Worm (Caenorhabditis elegans) whole organism, L1 larva: ENCODE measurements around the gene hpo-10.

Experiments
- C34B4.2 ChIP-seq: sonication (generic microtip); optimal IDR thresholded peaks from 2 replicates; lab custom pipeline; 2017; ENCODE audit warnings: mild to moderate bottlenecking, missing genetic modification characterization, missing compliant biosample characterization
- F16B12.6 ChIP-seq: fragments of 150-350 bp; optimal IDR thresholded peaks from 2 replicates; lab custom pipeline; 2014; ENCODE audit warnings: missing biosample characterization, missing genetic modification characterization
- aha-1 ChIP-seq: fragments of 150-350 bp; optimal IDR thresholded peaks from 2 replicates; lab custom pipeline; 2014; ENCODE audit warnings: missing biosample characterization, missing genetic modification characterization
- alr-1 ChIP-seq: fragments of 200-800 bp; sonication (Bioruptor generic); optimal IDR thresholded peaks from 2 replicates; lab custom pipeline; 2018; ENCODE audit warnings: borderline replicate concordance, mild to moderate bottlenecking, missing genetic modification characterization, missing compliant biosample characterization
- blmp-1 ChIP-seq: fragments of 150-350 bp; optimal IDR thresholded peaks from 2 replicates; lab custom pipeline; 2014; ENCODE audit warnings: missing biosample characterization, missing genetic modification characterization
- ceh-63 ChIP-seq: fragments of 200-800 bp; sonication (Bioruptor generic); optimal IDR thresholded peaks from 2 replicates; lab custom pipeline; 2018; ENCODE audit warnings: mild to moderate bottlenecking, missing genetic modification characterization, missing compliant biosample characterization
- ceh-88 ChIP-seq: fragments of 200-800 bp; sonication (Bioruptor generic); IDR thresholded peaks from 2 replicates; pipeline ENCODE4 v1.3.6; 2022; ENCODE audit warnings: missing genetic modification characterization, missing compliant biosample characterization
- ces-1 ChIP-seq: fragments of 150-350 bp; optimal IDR thresholded peaks from 2 replicates; lab custom pipeline; 2014; ENCODE audit warnings: missing biosample characterization, missing genetic modification reagents, missing genetic modification characterization
- dsc-1 ChIP-seq: sonication (generic microtip); optimal IDR thresholded peaks from 2 replicates; lab custom pipeline; 2016; ENCODE audit warnings: mild to moderate bottlenecking, missing genetic modification characterization, missing compliant biosample characterization
- efl-1 ChIP-seq, 4 experiments: fragments of 150-350 bp; optimal IDR thresholded peaks in 3 of 4; peaks in 1 of 4; 1 replicate in 1 of 4; 2 replicates in 3 of 4; lab custom pipeline; 2014; ENCODE audit warnings: missing biosample characterization in 2 of 4, missing genetic modification characterization in 2 of 4, missing genetic modification reagents in 2 of 4
- egl-27 ChIP-seq, 2 experiments: fragments of 150-350 bp in 1 of 2; sonication (generic microtip); optimal IDR thresholded peaks; 3 replicates each; lab custom pipeline; 2017 to 2018; ENCODE audit warnings: missing biosample characterization in 2 of 2, missing genetic modification characterization in 2 of 2, missing genetic modification reagents in 2 of 2
- elt-2 ChIP-seq: sonication (generic microtip); optimal IDR thresholded peaks from 2 replicates; lab custom pipeline; 2016; ENCODE audit warnings: missing genetic modification characterization, mild to moderate bottlenecking, inconsistent platforms, missing compliant biosample characterization, missing genetic modification reagents
- ets-5 ChIP-seq: fragments of 200-800 bp; sonication (Bioruptor generic); IDR thresholded peaks from 2 replicates; pipeline ENCODE4 v1.3.6; 2022; ENCODE audit warnings: missing genetic modification characterization, missing compliant biosample characterization
- fos-1 ChIP-seq: fragments of 150-350 bp; optimal IDR thresholded peaks from 2 replicates; lab custom pipeline; 2014; ENCODE audit warnings: missing biosample characterization, missing genetic modification characterization
- grh-1 ChIP-seq: fragments of 200-800 bp; sonication (Bioruptor generic); IDR thresholded peaks from 2 replicates; pipeline ENCODE4 v1.3.6; 2022; ENCODE audit warnings: missing genetic modification reagents, missing genetic modification characterization, missing compliant biosample characterization
- hlh-17 ChIP-seq: fragments of 200-800 bp; sonication (Bioruptor generic); optimal IDR thresholded peaks from 2 replicates; lab custom pipeline; 2018; ENCODE audit warnings: missing genetic modification characterization, mild to moderate bottlenecking, missing compliant biosample characterization, moderate library complexity, borderline replicate concordance
- irx-1 ChIP-seq: sonication (generic microtip); optimal IDR thresholded peaks from 2 replicates; lab custom pipeline; 2016; ENCODE audit warnings: missing genetic modification characterization, missing compliant biosample characterization
- isw-1 ChIP-seq: fragments of 200-800 bp; sonication (Bioruptor generic); IDR thresholded peaks from 2 replicates; pipeline ENCODE4 v1.3.6; 2022; ENCODE audit warnings: missing genetic modification characterization, missing compliant biosample characterization
- jun-1 ChIP-seq: fragments of 150-350 bp; optimal IDR thresholded peaks from 2 replicates; lab custom pipeline; 2014; ENCODE audit warnings: missing biosample characterization, missing genetic modification reagents, missing genetic modification characterization
- lin-15B ChIP-seq: fragments of 150-350 bp; sonication (generic microtip); optimal IDR thresholded peaks from 3 replicates; lab custom pipeline; 2014; ENCODE audit warnings: missing biosample characterization, missing genetic modification characterization
- lin-35 ChIP-seq, 2 experiments: fragments of 150-350 bp; optimal IDR thresholded peaks; 2 replicates each; lab custom pipeline; 2014; ENCODE audit warnings: missing biosample characterization in 2 of 2, missing genetic modification characterization in 2 of 2, missing genetic modification reagents in 2 of 2
- lin-39 ChIP-seq: fragments of 150-350 bp; optimal IDR thresholded peaks from 2 replicates; lab custom pipeline; 2014; ENCODE audit warnings: missing biosample characterization, missing genetic modification reagents, missing genetic modification characterization
- lir-3 ChIP-seq: sonication (generic microtip); optimal IDR thresholded peaks from 2 replicates; lab custom pipeline; 2016; ENCODE audit warnings: mild to moderate bottlenecking, missing genetic modification characterization, moderate library complexity, missing compliant biosample characterization; ENCODE audit not compliant: poor library complexity
- lsy-2 ChIP-seq, 2 experiments: fragments of 150-350 bp; optimal IDR thresholded peaks; 2 replicates each; lab custom pipeline; 2014; ENCODE audit warnings: missing biosample characterization in 2 of 2, missing genetic modification characterization in 2 of 2
- mab-9 ChIP-seq: fragments of 200-800 bp; sonication (Bioruptor generic); IDR thresholded peaks from 2 replicates; pipeline ENCODE4 v1.3.6; 2022; ENCODE audit warnings: missing genetic modification reagents, missing genetic modification characterization, missing compliant biosample characterization
- mdl-1 ChIP-seq, 2 experiments: fragments of 150-350 bp; optimal IDR thresholded peaks; 2 replicates each; lab custom pipeline; 2014 to 2017; ENCODE audit warnings: missing biosample characterization in 2 of 2, missing genetic modification characterization in 2 of 2, inconsistent platforms in 1 of 2
- mef-2 ChIP-seq: fragments of 150-350 bp; optimal IDR thresholded peaks from 2 replicates; lab custom pipeline; 2014; ENCODE audit warnings: missing biosample characterization, missing genetic modification characterization
- nhr-12 ChIP-seq: sonication (generic microtip); optimal IDR thresholded peaks from 2 replicates; lab custom pipeline; 2017; ENCODE audit warnings: missing biosample characterization, missing genetic modification characterization
- nhr-19 ChIP-seq: fragments of 200-800 bp; sonication (Bioruptor generic); conservative IDR thresholded peaks from 2 replicates; pipeline ENCODE4 v1.3.6; 2022; ENCODE audit warnings: missing genetic modification characterization, missing compliant biosample characterization
- nhr-20 ChIP-seq: sonication (generic microtip); optimal IDR thresholded peaks from 2 replicates; lab custom pipeline; 2016; ENCODE audit warnings: mild to moderate bottlenecking, missing genetic modification characterization, missing compliant biosample characterization
- nhr-237 ChIP-seq: fragments of 150-350 bp; optimal IDR thresholded peaks from 2 replicates; lab custom pipeline; 2014; ENCODE audit warnings: missing biosample characterization, missing genetic modification characterization
- nhr-71 ChIP-seq: sonication (generic microtip); optimal IDR thresholded peaks from 2 replicates; lab custom pipeline; 2016; ENCODE audit warnings: mild to moderate bottlenecking, missing genetic modification characterization, moderate library complexity, missing compliant biosample characterization
- nhr-77 ChIP-seq: fragments of 150-350 bp; optimal IDR thresholded peaks from 2 replicates; lab custom pipeline; 2014; ENCODE audit warnings: missing biosample characterization, missing genetic modification characterization
- nhr-90 ChIP-seq: sonication (generic microtip); optimal IDR thresholded peaks from 2 replicates; lab custom pipeline; 2016; ENCODE audit warnings: mild to moderate bottlenecking, missing genetic modification characterization, missing compliant biosample characterization; ENCODE audit not compliant: poor library complexity
- pax-3 ChIP-seq: fragments of 200-800 bp; sonication (Bioruptor generic); optimal IDR thresholded peaks from 2 replicates; lab custom pipeline; 2018; ENCODE audit warnings: mild to moderate bottlenecking, missing genetic modification characterization, moderate library complexity, missing compliant biosample characterization
- pqm-1 ChIP-seq: sonication (generic microtip); optimal IDR thresholded peaks from 3 replicates; lab custom pipeline; 2017; ENCODE audit warnings: missing biosample characterization, missing genetic modification characterization
- rnt-1 ChIP-seq: sonication (generic microtip); optimal IDR thresholded peaks from 2 replicates; lab custom pipeline; 2016; ENCODE audit warnings: mild to moderate bottlenecking, missing genetic modification characterization, moderate library complexity, missing compliant biosample characterization
- skn-1 ChIP-seq: fragments of 150-350 bp; optimal IDR thresholded peaks from 2 replicates; lab custom pipeline; 2014; ENCODE audit warnings: missing biosample characterization, missing genetic modification characterization
- snpc-4 ChIP-seq: fragments of 150-350 bp; optimal IDR thresholded peaks from 2 replicates; lab custom pipeline; 2014; ENCODE audit warnings: missing biosample characterization, missing genetic modification characterization
- snu-23 ChIP-seq: sonication (generic microtip); optimal IDR thresholded peaks from 2 replicates; lab custom pipeline; 2016; ENCODE audit warnings: missing genetic modification characterization, missing compliant biosample characterization
- sox-4 ChIP-seq: sonication (generic microtip); optimal IDR thresholded peaks from 2 replicates; lab custom pipeline; 2016; ENCODE audit warnings: missing genetic modification characterization, missing compliant biosample characterization
- swsn-7 ChIP-seq: sonication (generic microtip); optimal IDR thresholded peaks from 2 replicates; lab custom pipeline; 2016; ENCODE audit warnings: missing genetic modification characterization, missing compliant biosample characterization
- tbx-2 ChIP-seq: sonication (generic microtip); optimal IDR thresholded peaks from 2 replicates; lab custom pipeline; 2016; ENCODE audit warnings: missing genetic modification characterization, missing compliant biosample characterization
- tlp-1 ChIP-seq: fragments of 150-350 bp; optimal IDR thresholded peaks from 2 replicates; lab custom pipeline; 2014; ENCODE audit warnings: missing biosample characterization, missing genetic modification characterization
- unc-130 ChIP-seq: fragments of 150-350 bp; optimal IDR thresholded peaks from 2 replicates; lab custom pipeline; 2017; ENCODE audit warnings: missing biosample characterization, missing genetic modification characterization, inconsistent platforms
- unc-30 ChIP-seq: sonication (generic microtip); optimal IDR thresholded peaks from 2 replicates; lab custom pipeline; 2017; ENCODE audit warnings: missing biosample characterization, missing genetic modification characterization
- vab-15 ChIP-seq: sonication (generic microtip); optimal IDR thresholded peaks from 2 replicates; lab custom pipeline; 2017; ENCODE audit warnings: missing genotype, mild to moderate bottlenecking, missing genetic modification characterization, missing compliant biosample characterization
- xbp-1 ChIP-seq: sonication (generic microtip); optimal IDR thresholded peaks from 2 replicates; lab custom pipeline; 2016; ENCODE audit warnings: missing genetic modification characterization, missing compliant biosample characterization
- zag-1 ChIP-seq: fragments of 150-350 bp; optimal IDR thresholded peaks from 2 replicates; lab custom pipeline; 2014; ENCODE audit warnings: missing biosample characterization, missing genetic modification characterization

Gene hpo-10

DNA sequence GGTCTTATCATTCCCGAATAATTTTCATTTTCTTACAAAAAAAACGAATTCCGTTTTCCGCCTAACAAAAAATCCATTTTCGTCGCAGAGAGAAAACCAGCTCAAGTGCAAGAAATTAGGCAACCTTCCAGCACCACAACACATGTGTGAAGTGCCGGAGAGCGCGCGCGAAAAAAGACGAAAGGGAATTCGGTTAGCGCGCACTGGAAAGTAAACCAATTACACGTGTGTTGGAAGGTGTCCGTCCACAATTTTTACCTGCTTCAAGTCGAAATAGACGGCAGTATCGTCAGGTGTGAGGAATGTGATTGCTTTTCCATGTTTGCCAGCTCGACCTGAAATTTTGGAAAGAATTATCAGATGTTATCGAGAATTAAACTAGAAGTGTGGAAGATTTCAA, 44.6 kb upstream of the hpo-10 start:
- TF ChIP-seq xbp-1 (no peak), blmp-1 (tag; lab: Kevin White, UChicago) (peak; percentile 22), C34B4.2 (tag; lab: Kevin White, UChicago) (no peak), nhr-12 (tag; lab: Kevin White, UChicago) (no peak), ceh-88 (GFP tag; lab: Robert Waterston, UW) (no peak), elt-2 (tag; lab: Kevin White, UChicago) (no peak), ets-5 (no peak), snu-23 (GFP tag; lab: Kevin White, UChicago) (no peak)

DNA sequence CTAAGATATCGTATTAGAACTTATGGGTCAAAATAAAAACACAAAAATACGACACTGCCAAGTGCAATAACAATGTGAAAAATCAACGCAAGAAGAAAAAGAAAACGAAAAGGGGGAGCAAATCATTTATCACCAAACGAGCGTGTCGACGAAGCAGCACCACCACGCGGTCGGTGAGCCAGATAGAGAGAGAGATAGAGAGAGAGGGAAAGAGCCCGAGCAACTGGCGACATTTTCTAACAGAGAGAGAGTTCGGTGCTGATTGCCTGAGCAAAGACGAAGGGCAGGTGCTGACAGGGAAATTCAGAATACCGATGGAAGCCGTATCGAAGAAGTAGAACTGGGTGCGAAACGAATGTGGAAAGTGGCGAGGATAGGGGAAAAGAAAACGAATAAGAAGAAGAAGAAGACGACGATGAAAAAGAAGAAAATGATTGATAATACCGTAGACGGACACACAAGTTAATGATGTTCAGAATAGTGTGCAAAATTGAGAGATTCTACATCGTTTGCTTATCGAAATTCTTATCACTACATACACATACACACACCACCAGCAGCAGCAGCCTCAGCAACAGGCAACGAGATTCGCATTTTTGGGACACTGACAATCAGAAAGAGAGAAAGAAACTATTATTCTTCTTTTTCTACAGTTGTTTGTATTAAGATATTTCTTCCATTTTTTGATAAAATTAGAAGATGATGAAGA, 44.0 kb upstream of the hpo-10 start:
- peak in 1 of 2 experiments; percentile 41 for TF ChIP-seq lsy-2 (tag; optimal IDR thresholded peaks at IDR 0.05; lab: Kevin White, UChicago)
- TF ChIP-seq jun-1 (tag; lab: Kevin White, UChicago), result no peak
- TF ChIP-seq unc-130 (tag; lab: Kevin White, UChicago), result peak; percentile 39
- TF ChIP-seq lin-15B (tag; lab: Kevin White, UChicago), result no peak
- TF ChIP-seq nhr-19 (GFP tag; lab: Robert Waterston, UW), result no peak
- TF ChIP-seq isw-1 (GFP tag; lab: Robert Waterston, UW), result no peak
- no peak for TF ChIP-seq grh-1
- no peak for TF ChIP-seq aha-1
- no peak for TF ChIP-seq alr-1 (tag; lab: Kevin White, UChicago)
- TF ChIP-seq C34B4.2 (tag; lab: Kevin White, UChicago), result no peak
- no peak for TF ChIP-seq egl-27 (tag; optimal IDR thresholded peaks at IDR 0.05; lab: Kevin White, UChicago)
- TF ChIP-seq swsn-7 (tag; lab: Kevin White, UChicago), result peak; percentile 13
- TF ChIP-seq pqm-1, result no peak
- no peak for TF ChIP-seq fos-1 (tag; lab: Kevin White, UChicago)
- no peak for TF ChIP-seq hlh-17 (GFP tag; lab: Kevin White, UChicago)
- no peak for TF ChIP-seq nhr-237
- no peak for TF ChIP-seq dsc-1
- no peak for TF ChIP-seq lin-39 (tag; lab: Kevin White, UChicago)
- no peak for TF ChIP-seq F16B12.6 (tag; lab: Kevin White, UChicago)
- TF ChIP-seq ces-1 (GFP tag; lab: Kevin White, UChicago), result no peak
- no peak for TF ChIP-seq ceh-63 (GFP tag; lab: Kevin White, UChicago)
- TF ChIP-seq zag-1 (tag; lab: Kevin White, UChicago), result no peak
- TF ChIP-seq mdl-1 (tag; optimal IDR thresholded peaks at IDR 0.05; lab: Kevin White, UChicago), result peak in 1 of 2 experiments; percentile 9
- peak; percentile 31 for TF ChIP-seq nhr-71 (tag; lab: Kevin White, UChicago)
- no peak for TF ChIP-seq lir-3 (tag; lab: Kevin White, UChicago)
- TF ChIP-seq tbx-2 (tag; lab: Kevin White, UChicago), result no peak
- no peak for TF ChIP-seq mab-9 (GFP tag; lab: Robert Waterston, UW)
- peak; percentile 41 for TF ChIP-seq nhr-20 (tag; lab: Kevin White, UChicago)
- TF ChIP-seq nhr-77 (tag; lab: Kevin White, UChicago), result no peak
- no peak for TF ChIP-seq tlp-1 (tag; lab: Kevin White, UChicago)
- TF ChIP-seq unc-30 (tag; lab: Kevin White, UChicago), result no peak
- TF ChIP-seq sox-4 (tag; lab: Kevin White, UChicago), result no peak
- TF ChIP-seq snu-23 (GFP tag; lab: Kevin White, UChicago), result peak; percentile 44
- TF ChIP-seq elt-2 (tag; lab: Kevin White, UChicago), result peak; percentile 67
- peak; percentile 74 for TF ChIP-seq blmp-1 (tag; lab: Kevin White, UChicago)
- no peak for TF ChIP-seq efl-1 (optimal IDR thresholded peaks at IDR 0.05; lab: Kevin White, UChicago)
- peak in 1 of 2 experiments; percentile 67 for TF ChIP-seq efl-1 (GFP tag; optimal IDR thresholded peaks at IDR 0.05 in 1 of 2; lab: Kevin White, UChicago)
- no peak for TF ChIP-seq skn-1 (tag; lab: Kevin White, UChicago)
- TF ChIP-seq mef-2 (tag; lab: Kevin White, UChicago), result no peak
- TF ChIP-seq snpc-4, result no peak
- TF ChIP-seq rnt-1 (tag; lab: Kevin White, UChicago), result peak; percentile 58
- TF ChIP-seq irx-1 (tag; lab: Kevin White, UChicago), result no peak
- TF ChIP-seq nhr-90 (tag; lab: Kevin White, UChicago), result peak; percentile 45
- peak; percentile 18 for TF ChIP-seq vab-15 (tag; lab: Kevin White, UChicago)
- TF ChIP-seq lin-35 (GFP tag; optimal IDR thresholded peaks at IDR 0.05; lab: Kevin White, UChicago), result peak in 1 of 2 experiments; percentile 63
- no peak for TF ChIP-seq pax-3 (tag; lab: Kevin White, UChicago)
- no peak for TF ChIP-seq nhr-12 (tag; lab: Kevin White, UChicago)
